Worm (Caenorhabditis elegans) whole organism, L3 larva: ENCODE results near the gene igeg-1.
A peak's percentile ranks its signal among the peaks of the same experiment; 100 is the strongest.

ENCODE experiments used
- ZK546.5 ChIP-seq: sonication (generic microtip); optimal IDR thresholded peaks from 2 replicates; lab custom pipeline; 2017; ENCODE audit warnings: missing biosample characterization, missing genetic modification characterization
- aly-2 ChIP-seq: fragments of 150-350 bp; optimal IDR thresholded peaks from 2 replicates; lab custom pipeline; 2014; ENCODE audit warnings: missing biosample characterization, missing genetic modification characterization
- ama-1 ChIP-seq: fragments of 150-350 bp; optimal IDR thresholded peaks from 2 replicates; lab custom pipeline; 2018
- ceh-16 ChIP-seq: sonication (generic microtip); optimal IDR thresholded peaks from 2 replicates; lab custom pipeline; 2017; ENCODE audit warnings: missing biosample characterization, missing genetic modification characterization
- ceh-82 ChIP-seq: fragments of 150-350 bp; optimal IDR thresholded peaks from 2 replicates; lab custom pipeline; 2014; ENCODE audit warnings: missing biosample characterization, missing genetic modification characterization
- daf-12 ChIP-seq: fragments of 150-350 bp; optimal IDR thresholded peaks from 2 replicates; lab custom pipeline; 2014; ENCODE audit warnings: missing biosample characterization, missing genetic modification reagents, missing genetic modification characterization
- egl-27 ChIP-seq: sonication (generic microtip); optimal IDR thresholded peaks from 4 replicates; lab custom pipeline; 2017; ENCODE audit warnings: missing biosample characterization, missing genetic modification reagents, missing genetic modification characterization
- egl-5 ChIP-seq: fragments of 150-350 bp; optimal IDR thresholded peaks from 2 replicates; lab custom pipeline; 2017; ENCODE audit warnings: missing biosample characterization, missing genetic modification reagents, missing genetic modification characterization, inconsistent platforms
- elt-2 ChIP-seq: sonication (generic microtip); optimal IDR thresholded peaks from 2 replicates; lab custom pipeline; 2016; ENCODE audit warnings: missing genetic modification reagents, mild to moderate bottlenecking, missing genetic modification characterization, missing compliant biosample characterization
- elt-3 ChIP-seq, 3 experiments: fragments of 150-350 bp in 1 of 3; sonication (generic microtip) in 2 of 3; optimal IDR thresholded peaks; 2 replicates in 2 of 3; 4 replicates in 1 of 3; lab custom pipeline; 2014 to 2017; ENCODE audit warnings: missing biosample characterization in 3 of 3, missing genetic modification characterization in 3 of 3
- eor-1 ChIP-seq, 2 experiments: fragments of 150-350 bp; optimal IDR thresholded peaks; 2 replicates each; lab custom pipeline; 2014 to 2018; ENCODE audit warnings: missing biosample characterization in 2 of 2, missing genetic modification characterization in 2 of 2
- fkh-10 ChIP-seq: sonication (generic microtip); optimal IDR thresholded peaks from 2 replicates; lab custom pipeline; 2017; ENCODE audit warnings: missing biosample characterization, missing genetic modification reagents, missing genetic modification characterization
- fkh-2 ChIP-seq: fragments of 150-350 bp; optimal IDR thresholded peaks from 2 replicates; lab custom pipeline; 2014; ENCODE audit warnings: missing biosample characterization, missing genetic modification reagents, missing genetic modification characterization
- hmg-11 ChIP-seq: sonication (generic microtip); optimal IDR thresholded peaks from 2 replicates; lab custom pipeline; 2016; ENCODE audit warnings: missing genetic modification characterization, missing compliant biosample characterization
- jun-1 ChIP-seq: fragments of 150-350 bp; optimal IDR thresholded peaks from 2 replicates; lab custom pipeline; 2014; ENCODE audit warnings: missing biosample characterization, missing genetic modification reagents, missing genetic modification characterization
- lin-15B ChIP-seq: fragments of 150-350 bp; optimal IDR thresholded peaks from 2 replicates; lab custom pipeline; 2014; ENCODE audit warnings: missing biosample characterization, missing genetic modification characterization
- lin-39 ChIP-seq: fragments of 150-350 bp; optimal IDR thresholded peaks from 2 replicates; lab custom pipeline; 2018; ENCODE audit warnings: missing biosample characterization, missing genetic modification reagents, missing genetic modification characterization
- mml-1 ChIP-seq: fragments of 150-350 bp; sonication (generic microtip); optimal IDR thresholded peaks from 3 replicates; lab custom pipeline; 2014; ENCODE audit warnings: missing biosample characterization, missing genetic modification characterization
- nfya-1 ChIP-seq: sonication (generic microtip); optimal IDR thresholded peaks from 2 replicates; lab custom pipeline; 2017; ENCODE audit warnings: missing genetic modification characterization, mild to moderate bottlenecking, missing compliant biosample characterization, antibody characterized with exemption, moderate library complexity; ENCODE audit not compliant: insufficient read depth
- nhr-11 ChIP-seq: fragments of 150-350 bp; optimal IDR thresholded peaks from 2 replicates; lab custom pipeline; 2014; ENCODE audit warnings: missing biosample characterization, missing genetic modification characterization
- nhr-12 ChIP-seq: fragments of 150-350 bp; optimal IDR thresholded peaks from 2 replicates; lab custom pipeline; 2014; ENCODE audit warnings: missing biosample characterization, missing genetic modification characterization
- nhr-23 ChIP-seq: fragments of 150-350 bp; optimal IDR thresholded peaks from 2 replicates; lab custom pipeline; 2014; ENCODE audit warnings: missing biosample characterization, missing genetic modification reagents, missing genetic modification characterization
- nhr-237 ChIP-seq: fragments of 150-350 bp; optimal IDR thresholded peaks from 2 replicates; lab custom pipeline; 2014; ENCODE audit warnings: missing biosample characterization, missing genetic modification characterization
- nhr-25 ChIP-seq: sonication (generic microtip); optimal IDR thresholded peaks from 2 replicates; lab custom pipeline; 2017; ENCODE audit warnings: missing biosample characterization, missing genetic modification characterization
- nhr-28 ChIP-seq: fragments of 150-350 bp; optimal IDR thresholded peaks from 2 replicates; lab custom pipeline; 2014; ENCODE audit warnings: missing biosample characterization, missing genetic modification characterization
- nhr-43 ChIP-seq: sonication (generic microtip); optimal IDR thresholded peaks from 2 replicates; lab custom pipeline; 2016; ENCODE audit warnings: mild to moderate bottlenecking, missing genetic modification characterization, missing compliant biosample characterization; ENCODE audit not compliant: poor library complexity, severe bottlenecking
- nhr-76 ChIP-seq: fragments of 150-350 bp; sonication (generic microtip); optimal IDR thresholded peaks from 5 replicates; lab custom pipeline; 2014; ENCODE audit warnings: missing biosample characterization, missing genetic modification characterization
- nhr-77 ChIP-seq: fragments of 150-350 bp; optimal IDR thresholded peaks from 2 replicates; lab custom pipeline; 2014; ENCODE audit warnings: missing biosample characterization, missing genetic modification characterization
- pqm-1 ChIP-seq: fragments of 150-350 bp; optimal IDR thresholded peaks from 2 replicates; lab custom pipeline; 2017; ENCODE audit warnings: missing biosample characterization, missing genetic modification characterization, inconsistent platforms
- snpc-4 ChIP-seq: fragments of 150-350 bp; optimal IDR thresholded peaks from 2 replicates; lab custom pipeline; 2014; ENCODE audit warnings: missing biosample characterization, missing genetic modification characterization
- tbx-2 ChIP-seq: sonication (generic microtip); optimal IDR thresholded peaks from 2 replicates; lab custom pipeline; 2016; ENCODE audit warnings: mild to moderate bottlenecking, missing genetic modification characterization, missing compliant biosample characterization
- unc-39 ChIP-seq: sonication (generic microtip); optimal IDR thresholded peaks from 4 replicates; lab custom pipeline; 2017; ENCODE audit warnings: missing biosample characterization, missing genetic modification characterization
- ztf-11 ChIP-seq: fragments of 150-350 bp; optimal IDR thresholded peaks from 2 replicates; lab custom pipeline; 2014; ENCODE audit warnings: missing biosample characterization, missing genetic modification characterization
- ztf-4 ChIP-seq: fragments of 150-350 bp; optimal IDR thresholded peaks from 2 replicates; lab custom pipeline; 2014; ENCODE audit warnings: missing biosample characterization, missing genetic modification characterization

The igeg-1 gene

DNA sequence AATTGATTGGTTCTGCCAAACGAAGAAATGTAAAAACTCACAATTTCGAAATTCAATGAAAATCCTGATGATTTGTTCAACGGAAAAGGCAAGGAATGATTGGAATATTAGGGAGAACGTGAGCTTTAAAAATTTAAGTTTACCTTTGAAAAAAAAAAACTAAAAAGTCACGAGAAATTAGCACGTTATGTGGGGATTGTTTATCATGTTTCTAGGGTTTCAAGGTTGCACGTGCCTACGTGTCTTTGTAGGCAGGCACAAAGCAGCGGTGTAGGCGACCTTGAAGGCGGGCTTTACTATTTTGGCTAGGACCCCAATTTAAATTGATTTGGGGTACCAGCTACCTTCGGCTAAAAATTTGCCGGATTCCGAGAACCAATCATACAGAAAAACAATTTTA lies 4.9 kb downstream of the igeg-1 start, which contains the start of gene F28E10.4:
TSS of gene F28E10.4 (minus strand) at position 101 of the 400 bp plus-strand sequence.
- TF ChIP-seq nhr-28 (tag; lab: Kevin White, UChicago) (no peak), unc-39 (tag; lab: Kevin White, UChicago) (no peak), egl-5 (tag; lab: Kevin White, UChicago) (no peak), ztf-4 (tag; lab: Kevin White, UChicago) (no peak), elt-2 (no peak), lin-39 (tag; lab: Kevin White, UChicago) (no peak), eor-1 (tag; optimal IDR thresholded peaks at IDR 0.05; lab: Kevin White, UChicago) (no peak), nhr-237 (tag; lab: Kevin White, UChicago) (no peak), fkh-2 (tag; lab: Kevin White, UChicago) (no peak), lin-15B (no peak), nhr-12 (tag; lab: Kevin White, UChicago) (no peak), fkh-10 (GFP tag; lab: Kevin White, UChicago) (no peak), jun-1 (tag; lab: Kevin White, UChicago) (no peak), nhr-76 (tag; lab: Kevin White, UChicago) (no peak), ama-1 (lab: Kevin White, UChicago) (no peak), mml-1 (tag; lab: Kevin White, UChicago) (no peak), nhr-43 (no peak), ceh-82 (tag; lab: Kevin White, UChicago) (no peak), aly-2 (tag; lab: Kevin White, UChicago) (no peak)
- TF ChIP-seq, all 47 proteins: peak for 0

- TF ChIP-seq nhr-25 (tag; lab: Kevin White, UChicago) (no peak), lin-39 (tag; lab: Kevin White, UChicago) (peak; percentile 1), ztf-11 (tag; lab: Kevin White, UChicago) (no peak), nhr-23 (tag; lab: Kevin White, UChicago) (no peak), fkh-10 (GFP tag; lab: Kevin White, UChicago) (peak; percentile 73), daf-12 (tag; lab: Kevin White, UChicago) (no peak), elt-3 (tag; optimal IDR thresholded peaks at IDR 0.05; lab: Kevin White, UChicago) (no peak), snpc-4 (tag; lab: Kevin White, UChicago) (no peak), egl-5 (tag; lab: Kevin White, UChicago) (no peak), egl-27 (tag; lab: Kevin White, UChicago) (no peak)
Observed at ce11 chrIV:4568402-4568891, 6.0 kb downstream of the igeg-1 start, which contains the start of gene F28E10.1. F28E10.1 (plus strand) TSS chrIV:4568841.

DNA sequence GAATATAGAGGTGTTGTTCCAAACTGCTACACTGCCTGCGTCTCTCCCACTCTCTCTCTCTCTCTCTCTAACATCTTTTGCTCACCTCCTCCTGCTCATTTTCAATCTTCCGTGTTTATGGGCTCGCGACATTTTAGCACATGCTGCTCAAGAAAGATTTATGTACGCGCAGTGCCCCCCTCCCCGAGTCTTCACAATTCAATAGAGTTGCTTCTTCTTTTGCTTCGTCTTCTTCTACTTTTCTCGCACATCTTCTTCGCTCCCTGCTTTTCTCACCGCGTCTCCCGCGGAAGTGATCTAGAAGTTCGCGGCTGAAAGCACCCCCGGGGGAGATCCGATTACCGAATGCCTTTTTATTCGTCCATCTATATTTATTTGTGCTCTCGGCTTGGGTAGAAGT lies 8.2 kb downstream of the igeg-1 start:
- TF ChIP-seq nfya-1 (tag; lab: Kevin White, UChicago) (peak; percentile 11), fkh-10 (GFP tag; lab: Kevin White, UChicago) (peak; percentile 63), hmg-11 (tag; lab: Kevin White, UChicago) (no peak), nhr-12 (tag; lab: Kevin White, UChicago) (no peak)

ce11 chrIV:4574051-4574450 lies 11.6 kb downstream of the igeg-1 start:
- TF ChIP-seq nfya-1 (tag; lab: Kevin White, UChicago), result peak; percentile 21
- TF ChIP-seq aly-2 (tag; lab: Kevin White, UChicago), result no peak
- TF ChIP-seq mml-1 (tag; lab: Kevin White, UChicago), result no peak
- TF ChIP-seq elt-2, result no peak
- no peak for TF ChIP-seq ceh-82 (tag; lab: Kevin White, UChicago)
- TF ChIP-seq nhr-12 (tag; lab: Kevin White, UChicago), result no peak

ce11 chrIV:4576847-4577246 lies 14.4 kb downstream of the igeg-1 start:
- no peak for TF ChIP-seq aly-2 (tag; lab: Kevin White, UChicago)
- peak; percentile 7 for TF ChIP-seq lin-39 (tag; lab: Kevin White, UChicago)

DNA sequence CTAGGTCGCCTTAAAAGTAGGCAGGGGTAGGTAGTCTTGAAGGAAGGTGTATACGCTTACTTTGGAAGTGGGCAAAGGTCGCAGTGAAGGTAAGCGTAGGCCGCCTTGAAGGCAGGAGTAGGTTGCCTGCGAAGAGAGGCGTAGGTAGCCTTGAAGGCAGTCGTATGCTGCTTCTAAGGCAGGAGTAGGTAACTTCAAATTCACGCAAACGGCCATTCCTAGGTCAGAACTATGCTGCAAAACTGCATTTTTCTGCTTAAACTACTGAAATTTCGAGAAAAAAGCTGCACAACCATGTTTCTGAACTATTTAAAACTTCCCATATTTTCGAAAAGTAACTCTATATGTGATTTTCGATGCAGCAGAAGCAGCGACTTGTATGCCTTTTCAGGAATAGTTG lies 17.0 kb downstream of the igeg-1 start:
- TF ChIP-seq nhr-77 (tag; lab: Kevin White, UChicago) (no peak), nhr-11 (tag; lab: Kevin White, UChicago) (no peak), tbx-2 (tag; lab: Kevin White, UChicago) (no peak), nhr-76 (tag; lab: Kevin White, UChicago) (no peak), pqm-1 (no peak), nhr-23 (tag; lab: Kevin White, UChicago) (no peak), elt-2 (no peak), nhr-237 (tag; lab: Kevin White, UChicago) (no peak), ceh-82 (tag; lab: Kevin White, UChicago) (no peak), ceh-16 (tag; lab: Kevin White, UChicago) (no peak), unc-39 (tag; lab: Kevin White, UChicago) (no peak), egl-5 (tag; lab: Kevin White, UChicago) (no peak), lin-15B (no peak), ztf-11 (tag; lab: Kevin White, UChicago) (no peak), egl-27 (tag; lab: Kevin White, UChicago) (no peak), lin-39 (tag; lab: Kevin White, UChicago) (no peak), nhr-43 (no peak), aly-2 (tag; lab: Kevin White, UChicago) (no peak), ZK546.5 (tag; lab: Kevin White, UChicago) (no peak)
- TF ChIP-seq, all 47 proteins: peak for 0
